Worm (Caenorhabditis elegans): ENCODE data around the gene srb-16.

The srb-16 gene

DNA sequence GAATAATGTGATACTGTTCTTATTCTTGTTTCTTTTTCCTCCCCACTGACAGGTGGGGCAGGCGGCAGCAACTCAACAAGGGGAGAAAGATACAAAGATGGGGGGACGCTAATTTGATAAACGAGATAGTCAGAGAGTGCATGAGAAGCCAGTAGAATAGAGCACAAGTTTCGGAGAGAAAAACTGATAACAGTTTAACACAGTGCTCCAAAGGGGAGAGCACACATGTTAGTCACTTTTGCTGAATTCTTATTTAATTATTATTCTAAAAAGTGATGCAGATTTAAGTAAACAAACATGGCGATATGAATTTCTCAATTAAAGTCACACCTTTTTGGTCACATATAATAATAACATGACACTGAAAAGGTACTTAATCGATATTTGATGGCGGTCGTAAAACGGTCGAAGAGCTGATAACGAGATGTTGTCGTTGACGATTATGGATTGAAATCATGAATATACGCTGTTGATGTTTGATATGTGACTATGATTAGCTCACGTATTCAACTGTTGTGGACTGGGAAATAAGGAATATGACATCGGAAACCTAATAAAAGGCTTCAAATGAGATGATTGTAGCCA lies 35.3 kb upstream of the srb-16 start (continued):
- no peak for TF ChIP-seq attf-4 (tag; optimal IDR thresholded peaks at IDR 0.05)
- TF ChIP-seq nhr-28 (tag; optimal IDR thresholded peaks at IDR 0.05): peak; percentile 79
- no peak for TF ChIP-seq nhr-6 (tag; optimal IDR thresholded peaks at IDR 0.05)
- TF ChIP-seq mdl-1 (tag; optimal IDR thresholded peaks at IDR 0.05): peak in 1 of 2 experiments; percentile 39
- TF ChIP-seq madf-5 (GFP tag; IDR thresholded peaks at IDR 0.05): no peak
- TF ChIP-seq nhr-25 (tag; optimal IDR thresholded peaks at IDR 0.05; ENCODE audit: borderline replicate concordance, insufficient read depth): no peak
- peak; percentile 35 for TF ChIP-seq hlh-30 (tag; optimal IDR thresholded peaks at IDR 0.05; ENCODE audit: insufficient read depth)
- no peak for TF ChIP-seq sdz-12 (GFP tag; optimal IDR thresholded peaks at IDR 0.05)
- TF ChIP-seq aly-2 (tag; optimal IDR thresholded peaks at IDR 0.05): no peak
- TF ChIP-seq R02D3.7 (tag; optimal IDR thresholded peaks at IDR 0.05): no peak
- TF ChIP-seq dmd-9 (GFP tag; IDR thresholded peaks at IDR 0.05): no peak
- no peak for TF ChIP-seq zag-1 (tag; optimal IDR thresholded peaks at IDR 0.05)
- peak; percentile 78 for TF ChIP-seq hlh-11 (tag; optimal IDR thresholded peaks at IDR 0.05)
- no peak for TF ChIP-seq Y75B8A.6 (GFP tag; IDR thresholded peaks at IDR 0.05)
- no peak for TF ChIP-seq lin-38 (GFP tag; IDR thresholded peaks at IDR 0.05)
- no peak for TF ChIP-seq skn-1 (tag; optimal IDR thresholded peaks at IDR 0.05)
- TF ChIP-seq madf-9 (GFP tag; conservative IDR thresholded peaks at IDR 0.05): no peak
- no peak for TF ChIP-seq daf-19 (GFP tag; conservative IDR thresholded peaks at IDR 0.05)
- TF ChIP-seq T20F7.1 (GFP tag; optimal IDR thresholded peaks at IDR 0.05): no peak
- no peak for TF ChIP-seq unc-39 (tag; optimal IDR thresholded peaks at IDR 0.05)
- peak; percentile 39 for TF ChIP-seq nhr-10 (tag; optimal IDR thresholded peaks at IDR 0.05)
- no peak for TF ChIP-seq Y48G9A.11 (GFP tag; IDR thresholded peaks at IDR 0.05)
- TF ChIP-seq fkh-10 (GFP tag; optimal IDR thresholded peaks at IDR 0.05): no peak
- no peak for TF ChIP-seq mxl-2 (GFP tag; conservative IDR thresholded peaks at IDR 0.05)
- peak; percentile 14 for TF ChIP-seq mes-2 (tag; optimal IDR thresholded peaks at IDR 0.05; ENCODE audit: poor library complexity, severe bottlenecking)
- TF ChIP-seq tag-97 (GFP tag; IDR thresholded peaks at IDR 0.05): no peak
- no peak for TF ChIP-seq nhr-42 (GFP tag; IDR thresholded peaks at IDR 0.05)
- TF ChIP-seq F10B5.3 (tag; optimal IDR thresholded peaks at IDR 0.05): no peak
- TF ChIP-seq F26F4.8 (GFP tag; conservative IDR thresholded peaks at IDR 0.05): no peak
- TF ChIP-seq F37D6.2 (tag; optimal IDR thresholded peaks at IDR 0.05): no peak
- TF ChIP-seq ama-1 (optimal IDR thresholded peaks at IDR 0.05): no peak
- no peak for TF ChIP-seq mxl-3 (GFP tag; optimal IDR thresholded peaks at IDR 0.05)
- TF ChIP-seq ceh-20 (GFP tag; IDR thresholded peaks at IDR 0.05): no peak
- TF ChIP-seq D1046.2 (GFP tag; IDR thresholded peaks at IDR 0.05): no peak
- no peak for TF ChIP-seq jun-1 (tag; optimal IDR thresholded peaks at IDR 0.05)
- TF ChIP-seq ceh-44 (GFP tag; IDR thresholded peaks at IDR 0.05): no peak
- no peak for TF ChIP-seq rbr-2 (tag; optimal IDR thresholded peaks at IDR 0.05)
- no peak; the same call in 1 of the 2 replicates for TF ChIP-seq T26A8.4 (GFP tag; IDR thresholded peaks at IDR 0.05)
- TF ChIP-seq duxl-1 (tag; optimal IDR thresholded peaks at IDR 0.05; ENCODE audit: poor library complexity): no peak
- TF ChIP-seq daf-16 (GFP tag; optimal IDR thresholded peaks at IDR 0.05): peak in 1 of 2 experiments; percentile 62
- TF ChIP-seq daf-16 (tag; optimal IDR thresholded peaks at IDR 0.05): peak; percentile 94
- TF ChIP-seq mep-1 (tag; optimal IDR thresholded peaks at IDR 0.05): no peak
- peak; percentile 43 for TF ChIP-seq nhr-48 (tag; optimal IDR thresholded peaks at IDR 0.05)
- no peak for TF ChIP-seq lin-29 (GFP tag; IDR thresholded peaks at IDR 0.05)
- TF ChIP-seq lin-15B (tag; optimal IDR thresholded peaks at IDR 0.05): no peak
- no peak for TF ChIP-seq daf-12 (tag; optimal IDR thresholded peaks at IDR 0.05)
- no peak for TF ChIP-seq lim-7 (GFP tag; IDR thresholded peaks at IDR 0.05)
- no peak for TF ChIP-seq ceh-82 (tag; optimal IDR thresholded peaks at IDR 0.05)
- TF ChIP-seq nhr-102 (tag; optimal IDR thresholded peaks at IDR 0.05): peak; percentile 49
- TF ChIP-seq dmd-8 (GFP tag; IDR thresholded peaks at IDR 0.05): no peak
- peak in 1 of 2 experiments; percentile 1 for TF ChIP-seq unc-62 (GFP tag; optimal IDR thresholded peaks at IDR 0.05 in 1 of 2)
- no peak for TF ChIP-seq unc-62 (tag; optimal IDR thresholded peaks at IDR 0.05)

Measured in whole organism, L4 larva.